Worm (Caenorhabditis elegans) whole organism, late embryonic: ENCODE measurements around the gene C12D8.13.
A peak's percentile ranks its signal among the peaks of the same experiment; 100 is the strongest.

ENCODE experiments used
- C38D4.7 ChIP-seq: fragments of 200-800 bp; sonication (Bioruptor generic); optimal IDR thresholded peaks from 2 replicates; lab custom pipeline; 2018; ENCODE audit warnings: mild to moderate bottlenecking, missing genetic modification characterization, moderate library complexity, missing compliant biosample characterization
- F13H6.1 ChIP-seq: sonication (generic microtip); optimal IDR thresholded peaks from 2 replicates; lab custom pipeline; 2016; ENCODE audit warnings: missing genetic modification characterization, missing compliant biosample characterization
- K02D7.2 ChIP-seq: sonication (generic microtip); optimal IDR thresholded peaks from 2 replicates; lab custom pipeline; 2017; ENCODE audit warnings: mild to moderate bottlenecking, missing genetic modification characterization, missing compliant biosample characterization
- K09A11.1 ChIP-seq: sonication (generic microtip); optimal IDR thresholded peaks from 2 replicates; lab custom pipeline; 2017; ENCODE audit warnings: antibody characterized with exemption, mild to moderate bottlenecking, missing genetic modification characterization, missing compliant biosample characterization; ENCODE audit not compliant: insufficient read depth
- Y22D7AL.16 ChIP-seq: sonication (generic microtip); optimal IDR thresholded peaks from 2 replicates; lab custom pipeline; 2016; ENCODE audit warnings: missing genetic modification characterization, missing compliant biosample characterization
- ama-1 ChIP-seq: fragments of 150-350 bp; optimal IDR thresholded peaks from 2 replicates; lab custom pipeline; 2014
- ceh-14 ChIP-seq: sonication (generic microtip); optimal IDR thresholded peaks from 2 replicates; lab custom pipeline; 2016; ENCODE audit warnings: missing genotype, missing genetic modification characterization, missing compliant biosample characterization
- ceh-18 ChIP-seq: sonication (generic microtip); optimal IDR thresholded peaks from 2 replicates; lab custom pipeline; 2016; ENCODE audit warnings: missing genetic modification characterization, missing compliant biosample characterization
- ceh-19 ChIP-seq: fragments of 200-800 bp; sonication (Bioruptor generic); optimal IDR thresholded peaks from 2 replicates; lab custom pipeline; 2018; ENCODE audit warnings: mild to moderate bottlenecking, missing genetic modification characterization, missing compliant biosample characterization
- ceh-2 ChIP-seq: sonication (generic microtip); optimal IDR thresholded peaks from 2 replicates; lab custom pipeline; 2016; ENCODE audit warnings: missing genotype, missing genetic modification characterization, missing compliant biosample characterization
- ceh-22 ChIP-seq: sonication (generic microtip); optimal IDR thresholded peaks from 2 replicates; lab custom pipeline; 2017; ENCODE audit warnings: missing biosample characterization, missing genetic modification characterization
- ceh-24 ChIP-seq: sonication (generic microtip); optimal IDR thresholded peaks from 2 replicates; lab custom pipeline; 2016; ENCODE audit warnings: mild to moderate bottlenecking, missing genetic modification characterization, missing compliant biosample characterization
- ceh-30 ChIP-seq: fragments of 150-350 bp; optimal IDR thresholded peaks from 2 replicates; lab custom pipeline; 2014; ENCODE audit warnings: missing biosample characterization, missing genetic modification characterization
- ceh-31 ChIP-seq: sonication (generic microtip); optimal IDR thresholded peaks from 2 replicates; lab custom pipeline; 2016; ENCODE audit warnings: missing genetic modification characterization, missing compliant biosample characterization
- ceh-34 ChIP-seq: sonication (generic microtip); optimal IDR thresholded peaks from 2 replicates; lab custom pipeline; 2016; ENCODE audit warnings: mild to moderate bottlenecking, missing genetic modification characterization, missing compliant biosample characterization
- ceh-45 ChIP-seq: fragments of 200-800 bp; sonication (Bioruptor generic); IDR thresholded peaks from 2 replicates; pipeline ENCODE4 v1.3.6; 2022; ENCODE audit warnings: missing genetic modification reagents, missing genetic modification characterization, missing compliant biosample characterization
- che-1 ChIP-seq: sonication (generic microtip); optimal IDR thresholded peaks from 2 replicates; lab custom pipeline; 2016; ENCODE audit warnings: mild to moderate bottlenecking, missing genetic modification characterization, missing compliant biosample characterization
- elt-2 ChIP-seq: sonication (generic microtip); optimal IDR thresholded peaks from 2 replicates; lab custom pipeline; 2016; ENCODE audit warnings: missing genetic modification reagents, missing genetic modification characterization, missing compliant biosample characterization
- elt-4 ChIP-seq: sonication (generic microtip); optimal IDR thresholded peaks from 2 replicates; lab custom pipeline; 2016; ENCODE audit warnings: missing genetic modification characterization, missing compliant biosample characterization
- fax-1 ChIP-seq: sonication (generic microtip); optimal IDR thresholded peaks from 2 replicates; lab custom pipeline; 2016; ENCODE audit warnings: missing genotype, missing genetic modification characterization, missing compliant biosample characterization
- hlh-13 ChIP-seq: fragments of 200-800 bp; sonication (Bioruptor generic); optimal IDR thresholded peaks from 2 replicates; lab custom pipeline; 2018; ENCODE audit warnings: mild to moderate bottlenecking, missing genetic modification characterization, missing compliant biosample characterization
- hlh-15 ChIP-seq: sonication (generic microtip); optimal IDR thresholded peaks from 2 replicates; lab custom pipeline; 2016; ENCODE audit warnings: missing genetic modification characterization, missing compliant biosample characterization
- hlh-8 ChIP-seq: sonication (generic microtip); optimal IDR thresholded peaks from 2 replicates; lab custom pipeline; 2016; ENCODE audit warnings: missing genotype, missing genetic modification characterization, missing compliant biosample characterization
- lin-11 ChIP-seq: fragments of 200-800 bp; sonication (Bioruptor generic); optimal IDR thresholded peaks from 2 replicates; lab custom pipeline; 2018; ENCODE audit warnings: mild to moderate bottlenecking, missing genetic modification characterization, missing compliant biosample characterization
- nhr-11 ChIP-seq: fragments of 150-350 bp; optimal IDR thresholded peaks from 2 replicates; lab custom pipeline; 2014; ENCODE audit warnings: missing biosample characterization, missing genetic modification characterization
- odd-2 ChIP-seq: sonication (generic microtip); optimal IDR thresholded peaks from 2 replicates; lab custom pipeline; 2017; ENCODE audit warnings: antibody characterized with exemption, mild to moderate bottlenecking, missing genetic modification characterization, missing compliant biosample characterization
- pag-3 ChIP-seq: sonication (generic microtip); optimal IDR thresholded peaks from 2 replicates; lab custom pipeline; 2016; ENCODE audit warnings: missing compliant biosample characterization, missing genetic modification characterization, borderline replicate concordance
- pha-2 ChIP-seq: sonication (generic microtip); optimal IDR thresholded peaks from 2 replicates; lab custom pipeline; 2017; ENCODE audit warnings: mild to moderate bottlenecking, missing genetic modification characterization, missing compliant biosample characterization
- pha-4 ChIP-seq: fragments of 150-350 bp; optimal IDR thresholded peaks from 2 replicates; lab custom pipeline; 2018; ENCODE audit warnings: missing biosample characterization, missing genetic modification reagents, missing genetic modification characterization
- pqm-1 ChIP-seq: sonication (generic microtip); optimal IDR thresholded peaks from 2 replicates; lab custom pipeline; 2016; ENCODE audit warnings: missing genetic modification characterization, missing compliant biosample characterization
- pros-1 ChIP-seq: fragments of 150-350 bp; optimal IDR thresholded peaks from 2 replicates; lab custom pipeline; 2014; ENCODE audit warnings: missing biosample characterization, missing genetic modification reagents, missing genetic modification characterization
- sox-2 ChIP-seq: fragments of 200-800 bp; sonication (Bioruptor generic); IDR thresholded peaks from 2 replicates; pipeline ENCODE4 v1.3.6; 2022; ENCODE audit warnings: missing genetic modification reagents, missing genetic modification characterization, missing compliant biosample characterization
- sox-4 ChIP-seq: sonication (generic microtip); optimal IDR thresholded peaks from 2 replicates; lab custom pipeline; 2017; ENCODE audit warnings: mild to moderate bottlenecking, missing genetic modification characterization, inconsistent platforms, missing compliant biosample characterization
- syd-9 ChIP-seq: sonication (generic microtip); optimal IDR thresholded peaks from 2 replicates; lab custom pipeline; 2016; ENCODE audit warnings: mild to moderate bottlenecking, missing genetic modification characterization, moderate library complexity, missing compliant biosample characterization
- tbx-2 ChIP-seq: sonication (generic microtip); optimal IDR thresholded peaks from 2 replicates; lab custom pipeline; 2016; ENCODE audit warnings: missing genetic modification characterization, missing compliant biosample characterization
- tbx-7 ChIP-seq: sonication (generic microtip); optimal IDR thresholded peaks from 2 replicates; lab custom pipeline; 2016; ENCODE audit warnings: missing genotype, missing genetic modification characterization, missing compliant biosample characterization
- ttx-3 ChIP-seq: sonication (generic microtip); optimal IDR thresholded peaks from 2 replicates; lab custom pipeline; 2016; ENCODE audit warnings: missing genetic modification reagents, missing genetic modification characterization, missing compliant biosample characterization
- unc-42 ChIP-seq: sonication (generic microtip); optimal IDR thresholded peaks from 2 replicates; lab custom pipeline; 2016; ENCODE audit warnings: missing genotype, missing genetic modification characterization, missing compliant biosample characterization
- unc-55 ChIP-seq: sonication (generic microtip); optimal IDR thresholded peaks from 2 replicates; lab custom pipeline; 2017; ENCODE audit warnings: missing biosample characterization, missing genetic modification reagents, missing genetic modification characterization
- zip-5 ChIP-seq: sonication (generic microtip); optimal IDR thresholded peaks from 2 replicates; lab custom pipeline; 2016; ENCODE audit warnings: missing genetic modification characterization, missing compliant biosample characterization
- ztf-16 ChIP-seq: sonication (generic microtip); optimal IDR thresholded peaks from 2 replicates; lab custom pipeline; 2017; ENCODE audit warnings: missing genetic modification characterization, missing compliant biosample characterization

C12D8.13 gene

DNA sequence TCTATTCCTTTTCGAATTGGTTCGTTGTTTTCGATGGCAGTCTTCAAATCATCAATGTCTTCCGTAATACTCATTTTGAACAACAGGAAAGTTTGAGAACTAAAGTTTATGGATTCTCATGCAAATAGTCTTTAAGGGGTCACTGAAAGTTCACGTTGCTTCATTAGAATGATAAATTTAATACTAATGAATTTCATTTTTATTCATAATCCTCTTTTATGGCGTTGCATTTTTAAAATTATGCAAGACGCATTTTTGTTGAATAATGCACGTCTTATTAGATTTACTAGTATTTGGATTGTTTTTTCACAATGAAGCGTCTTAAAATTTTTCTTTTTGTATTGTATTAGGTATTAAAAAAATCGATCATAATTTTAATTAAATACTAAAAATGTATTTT lies 22.6 kb upstream of the C12D8.13 start, which contains the start of gene C12D8.9:
TSS of gene C12D8.9 (minus strand) at position 101 of the 400 bp plus-strand sequence.
- no peak for TF ChIP-seq lin-11 (tag; lab: Kevin White, UChicago)
- TF ChIP-seq elt-2 (tag; lab: Kevin White, UChicago), result no peak
- TF ChIP-seq C38D4.7 (GFP tag; lab: Kevin White, UChicago), result no peak
- no peak for TF ChIP-seq pqm-1 (tag; lab: Kevin White, UChicago)
- TF ChIP-seq pha-4, result no peak
- TF ChIP-seq tbx-2 (tag; lab: Kevin White, UChicago), result no peak
- TF ChIP-seq, all 69 proteins: peak for 0

DNA sequence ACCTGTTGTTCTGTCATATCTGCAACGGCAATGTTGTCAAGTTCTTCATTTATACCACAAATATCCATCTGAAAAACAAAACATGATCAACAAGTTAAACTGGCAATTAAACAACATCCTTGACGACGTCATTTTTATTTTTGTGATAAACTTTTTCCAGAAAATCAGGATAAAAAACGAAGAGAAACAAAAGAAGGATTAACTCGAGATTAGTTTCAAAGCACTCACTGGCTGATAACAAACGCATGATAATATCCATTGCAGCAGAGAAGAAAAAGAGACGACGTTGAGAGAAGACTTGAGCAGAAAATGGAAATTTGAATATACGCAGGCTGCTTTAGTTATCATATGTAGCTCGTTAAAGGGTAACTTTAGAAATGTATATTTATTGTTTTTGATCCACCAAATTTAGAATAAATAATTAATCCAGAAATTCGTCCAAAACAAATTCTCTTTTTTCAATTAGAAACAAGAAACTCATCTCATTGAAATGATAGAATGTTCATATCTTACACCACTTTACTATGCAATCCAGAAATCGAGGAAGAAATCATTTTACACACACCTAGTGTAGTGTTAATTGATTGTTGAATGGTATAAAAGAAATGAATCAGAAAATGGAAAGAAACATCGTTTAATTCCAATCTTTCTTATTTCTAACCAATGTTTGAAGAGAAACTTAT lies 20.8 kb upstream of the C12D8.13 start, which contains the start of the genes C12D8.21 and col-148:
TSS of gene C12D8.21 (minus strand) at position 68 of the 683 bp plus-strand sequence.
TSS of gene col-148 (plus strand) at position 633 of the 683 bp plus-strand sequence.
- TF ChIP-seq K02D7.2 (tag; lab: Kevin White, UChicago) (no peak), Y22D7AL.16 (tag; lab: Kevin White, UChicago) (no peak), sox-2 (GFP tag; lab: Robert Waterston, UW) (no peak)

ce11 chrV:10239861-10240260 lies 19.4 kb upstream of the C12D8.13 start, which contains the start of gene fipr-8:
fipr-8 (minus strand) TSS chrV:10239961.
- TF ChIP-seq sox-2 (GFP tag; lab: Robert Waterston, UW), result no peak
- no peak for TF ChIP-seq nhr-11 (tag; lab: Kevin White, UChicago)
- TF ChIP-seq ama-1 (lab: Kevin White, UChicago), result no peak
- no peak for TF ChIP-seq unc-55 (GFP tag; lab: Kevin White, UChicago)
- TF ChIP-seq ceh-14 (tag; lab: Kevin White, UChicago), result no peak
- TF ChIP-seq K09A11.1 (tag; lab: Kevin White, UChicago), result no peak
- no peak for TF ChIP-seq ceh-30 (tag; lab: Kevin White, UChicago)
- TF ChIP-seq zip-5 (tag; lab: Kevin White, UChicago), result no peak
- no peak for TF ChIP-seq che-1 (tag; lab: Kevin White, UChicago)
- no peak for TF ChIP-seq syd-9 (tag; lab: Kevin White, UChicago)
- no peak for TF ChIP-seq ceh-18 (tag; lab: Kevin White, UChicago)
- TF ChIP-seq hlh-13 (GFP tag; lab: Kevin White, UChicago), result no peak
- TF ChIP-seq ceh-34, result no peak
- no peak for TF ChIP-seq ceh-45
- TF ChIP-seq ceh-2, result no peak

DNA sequence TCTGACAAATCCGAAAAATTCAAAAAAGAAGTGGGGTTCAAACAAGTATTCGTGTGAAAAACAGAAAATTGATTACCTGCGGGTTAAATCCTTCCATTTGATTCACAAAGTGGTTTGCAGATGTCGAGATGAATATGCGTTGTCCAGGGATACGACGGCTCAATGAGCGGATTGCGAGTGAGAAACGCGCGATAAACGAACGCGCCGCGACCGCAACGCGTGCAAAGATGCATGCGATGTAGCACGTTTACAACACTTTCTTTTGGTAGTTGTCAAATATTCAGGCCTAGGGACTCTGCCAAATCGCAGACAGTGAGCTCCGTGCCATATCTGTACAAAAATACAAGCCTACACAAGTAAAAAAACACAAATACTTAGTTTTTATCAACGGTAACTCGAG lies 18.2 kb upstream of the C12D8.13 start, which contains the start of gene fubl-1:
TSS of gene fubl-1 (minus strand) at position 202 of the 400 bp plus-strand sequence.
- TF ChIP-seq unc-55 (GFP tag; lab: Kevin White, UChicago) (peak; percentile 30), pros-1 (tag; lab: Kevin White, UChicago) (no peak), hlh-8 (tag; lab: Kevin White, UChicago) (no peak), ceh-31 (tag; lab: Kevin White, UChicago) (peak; percentile 59), tbx-2 (tag; lab: Kevin White, UChicago) (peak; percentile 26)

DNA sequence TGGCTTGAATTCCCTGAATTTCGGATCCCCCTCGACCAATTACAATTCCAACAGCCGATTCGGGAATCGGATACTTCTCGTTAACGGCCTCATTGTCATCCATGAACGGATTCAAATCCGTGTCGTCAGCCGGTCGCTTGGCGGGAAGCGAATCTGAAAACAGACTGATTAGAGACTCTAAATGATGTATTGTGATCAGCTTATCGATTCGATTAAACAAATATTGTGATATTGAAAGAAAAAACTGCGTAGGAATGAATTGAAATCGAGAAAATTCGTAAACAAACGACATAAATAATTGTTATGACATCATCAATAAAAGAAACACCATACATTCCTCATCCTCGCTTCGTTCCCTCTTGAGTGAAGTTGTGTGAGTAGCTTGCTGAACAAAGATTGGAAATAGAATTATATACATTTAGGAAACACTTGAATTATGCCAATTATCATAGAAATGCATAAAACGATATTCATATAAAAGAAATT lies 17.5 kb upstream of the C12D8.13 start:
- TF ChIP-seq ttx-3 (tag; lab: Kevin White, UChicago), result no peak
- TF ChIP-seq ceh-24, result no peak
- no peak for TF ChIP-seq hlh-15 (tag; lab: Kevin White, UChicago)
- TF ChIP-seq ceh-14 (tag; lab: Kevin White, UChicago), result no peak
- TF ChIP-seq pha-2 (tag; lab: Kevin White, UChicago), result no peak
- TF ChIP-seq ceh-19 (GFP tag; lab: Kevin White, UChicago), result no peak
- TF ChIP-seq F13H6.1 (tag; lab: Kevin White, UChicago), result no peak
- no peak for TF ChIP-seq odd-2
- TF ChIP-seq elt-4 (tag; lab: Kevin White, UChicago), result no peak
- TF ChIP-seq ztf-16 (tag; lab: Kevin White, UChicago), result no peak
- no peak for TF ChIP-seq ceh-22 (tag; lab: Kevin White, UChicago)
- no peak for TF ChIP-seq unc-42 (tag; lab: Kevin White, UChicago)
- TF ChIP-seq fax-1 (tag; lab: Kevin White, UChicago), result no peak
- no peak for TF ChIP-seq tbx-7 (tag; lab: Kevin White, UChicago)
- no peak for TF ChIP-seq elt-2 (tag; lab: Kevin White, UChicago)
- no peak for TF ChIP-seq pag-3 (tag; lab: Kevin White, UChicago)
- no peak for TF ChIP-seq ceh-18 (tag; lab: Kevin White, UChicago)
- TF ChIP-seq sox-4 (tag; lab: Kevin White, UChicago), result no peak
- no peak for TF ChIP-seq ceh-45
- TF ChIP-seq, all 69 proteins: peak for 0
